Worm (Caenorhabditis elegans) whole organism, L1 larva: ENCODE results near the gene Y15E3A.3.

Experiments
- C04F5.9 ChIP-seq: sonication (generic microtip); optimal IDR thresholded peaks from 2 replicates; lab custom pipeline; 2016; ENCODE audit warnings: missing genetic modification characterization, missing compliant biosample characterization
- C16A3.4 ChIP-seq: fragments of 150-350 bp; optimal IDR thresholded peaks from 2 replicates; lab custom pipeline; 2014; ENCODE audit warnings: missing biosample characterization, missing genetic modification characterization
- alr-1 ChIP-seq: fragments of 200-800 bp; sonication (Bioruptor generic); optimal IDR thresholded peaks from 2 replicates; lab custom pipeline; 2018; ENCODE audit warnings: borderline replicate concordance, mild to moderate bottlenecking, missing genetic modification characterization, missing compliant biosample characterization
- aly-2 ChIP-seq: fragments of 150-350 bp; optimal IDR thresholded peaks from 2 replicates; lab custom pipeline; 2014; ENCODE audit warnings: missing biosample characterization, missing genetic modification characterization
- ama-1 ChIP-seq: fragments of 150-350 bp; optimal IDR thresholded peaks from 2 replicates; lab custom pipeline; 2014
- blmp-1 ChIP-seq: fragments of 150-350 bp; optimal IDR thresholded peaks from 2 replicates; lab custom pipeline; 2014; ENCODE audit warnings: missing biosample characterization, missing genetic modification characterization
- ceh-82 ChIP-seq, 3 experiments: fragments of 150-350 bp in 1 of 3; sonication (generic microtip) in 2 of 3; optimal IDR thresholded peaks; 2 replicates each; lab custom pipeline; 2014 to 2017; ENCODE audit warnings: missing biosample characterization in 3 of 3, missing genetic modification characterization in 3 of 3
- ceh-88 ChIP-seq: fragments of 200-800 bp; sonication (Bioruptor generic); IDR thresholded peaks from 2 replicates; pipeline ENCODE4 v1.3.6; 2022; ENCODE audit warnings: missing genetic modification characterization, missing compliant biosample characterization
- ceh-90 ChIP-seq: sonication (generic microtip); optimal IDR thresholded peaks from 2 replicates; lab custom pipeline; 2016; ENCODE audit warnings: missing genetic modification characterization, missing compliant biosample characterization
- dpl-1 ChIP-seq, 3 experiments: fragments of 150-350 bp in 2 of 3; sonication (generic microtip) in 1 of 3; optimal IDR thresholded peaks; 2 replicates each; lab custom pipeline; 2014 to 2017; ENCODE audit warnings: missing biosample characterization in 3 of 3, missing genetic modification characterization in 3 of 3, missing genetic modification reagents in 3 of 3
- efl-1 ChIP-seq, 4 experiments: fragments of 150-350 bp; optimal IDR thresholded peaks in 3 of 4; peaks in 1 of 4; 1 replicate in 1 of 4; 2 replicates in 3 of 4; lab custom pipeline; 2014; ENCODE audit warnings: missing biosample characterization in 2 of 4, missing genetic modification characterization in 2 of 4, missing genetic modification reagents in 2 of 4
- efl-3 ChIP-seq: fragments of 200-800 bp; sonication (Bioruptor generic); optimal IDR thresholded peaks from 2 replicates; lab custom pipeline; 2018; ENCODE audit warnings: mild to moderate bottlenecking, missing genetic modification characterization, missing compliant biosample characterization
- egl-13 ChIP-seq: sonication (generic microtip); optimal IDR thresholded peaks from 2 replicates; lab custom pipeline; 2016; ENCODE audit warnings: missing genotype, missing genetic modification reagents, missing genetic modification characterization, missing compliant biosample characterization
- fkh-8 ChIP-seq: sonication (generic microtip); optimal IDR thresholded peaks from 2 replicates; lab custom pipeline; 2016; ENCODE audit warnings: mild to moderate bottlenecking, missing genetic modification characterization, missing compliant biosample characterization
- fos-1 ChIP-seq: fragments of 150-350 bp; optimal IDR thresholded peaks from 2 replicates; lab custom pipeline; 2014; ENCODE audit warnings: missing biosample characterization, missing genetic modification characterization
- hpl-2 ChIP-seq: fragments of 150-350 bp; optimal IDR thresholded peaks from 2 replicates; lab custom pipeline; 2014; ENCODE audit warnings: missing biosample characterization, missing genetic modification reagents, missing genetic modification characterization
- irx-1 ChIP-seq: sonication (generic microtip); optimal IDR thresholded peaks from 2 replicates; lab custom pipeline; 2016; ENCODE audit warnings: missing genetic modification characterization, missing compliant biosample characterization
- jun-1 ChIP-seq: fragments of 150-350 bp; optimal IDR thresholded peaks from 2 replicates; lab custom pipeline; 2014; ENCODE audit warnings: missing biosample characterization, missing genetic modification reagents, missing genetic modification characterization
- lin-13 ChIP-seq: fragments of 150-350 bp; optimal IDR thresholded peaks from 2 replicates; lab custom pipeline; 2014; ENCODE audit warnings: missing biosample characterization, missing genetic modification reagents, missing genetic modification characterization
- lin-14 ChIP-seq: fragments of 200-800 bp; sonication (Bioruptor generic); optimal IDR thresholded peaks from 2 replicates; lab custom pipeline; 2018; ENCODE audit warnings: mild to moderate bottlenecking, missing genetic modification characterization, moderate library complexity, missing compliant biosample characterization
- lin-35 ChIP-seq, 2 experiments: fragments of 150-350 bp; optimal IDR thresholded peaks; 2 replicates each; lab custom pipeline; 2014; ENCODE audit warnings: missing biosample characterization in 2 of 2, missing genetic modification characterization in 2 of 2, missing genetic modification reagents in 2 of 2
- lsy-2 ChIP-seq, 2 experiments: fragments of 150-350 bp; optimal IDR thresholded peaks; 2 replicates each; lab custom pipeline; 2014; ENCODE audit warnings: missing biosample characterization in 2 of 2, missing genetic modification characterization in 2 of 2
- mab-9 ChIP-seq: fragments of 200-800 bp; sonication (Bioruptor generic); IDR thresholded peaks from 2 replicates; pipeline ENCODE4 v1.3.6; 2022; ENCODE audit warnings: missing genetic modification reagents, missing genetic modification characterization, missing compliant biosample characterization
- mdl-1 ChIP-seq, 2 experiments: fragments of 150-350 bp; optimal IDR thresholded peaks; 2 replicates each; lab custom pipeline; 2014 to 2017; ENCODE audit warnings: missing biosample characterization in 2 of 2, missing genetic modification characterization in 2 of 2, inconsistent platforms in 1 of 2
- mep-1 ChIP-seq: fragments of 150-350 bp; optimal IDR thresholded peaks from 2 replicates; lab custom pipeline; 2014; ENCODE audit warnings: missing biosample characterization, missing genetic modification characterization
- nhr-20 ChIP-seq: sonication (generic microtip); optimal IDR thresholded peaks from 2 replicates; lab custom pipeline; 2016; ENCODE audit warnings: mild to moderate bottlenecking, missing genetic modification characterization, missing compliant biosample characterization
- nhr-28 ChIP-seq: fragments of 150-350 bp; optimal IDR thresholded peaks from 2 replicates; lab custom pipeline; 2014; ENCODE audit warnings: missing biosample characterization, missing genetic modification characterization
- nhr-47 ChIP-seq: sonication (generic microtip); optimal IDR thresholded peaks from 2 replicates; lab custom pipeline; 2016; ENCODE audit warnings: mild to moderate bottlenecking, missing genetic modification characterization, moderate library complexity, missing compliant biosample characterization
- nhr-76 ChIP-seq: sonication (generic microtip); optimal IDR thresholded peaks from 2 replicates; lab custom pipeline; 2017; ENCODE audit warnings: missing biosample characterization, missing genetic modification characterization
- nhr-85 ChIP-seq: sonication (generic microtip); peaks from one replicate; lab custom pipeline; 2016; ENCODE audit warnings: missing genetic modification characterization, inconsistent platforms, missing compliant biosample characterization
- pag-3 ChIP-seq: sonication (generic microtip); optimal IDR thresholded peaks from 2 replicates; lab custom pipeline; 2017; ENCODE audit warnings: missing genetic modification characterization, mild to moderate bottlenecking, missing compliant biosample characterization, antibody characterized with exemption, borderline replicate concordance; ENCODE audit not compliant: insufficient read depth
- pax-3 ChIP-seq: fragments of 200-800 bp; sonication (Bioruptor generic); optimal IDR thresholded peaks from 2 replicates; lab custom pipeline; 2018; ENCODE audit warnings: mild to moderate bottlenecking, missing genetic modification characterization, moderate library complexity, missing compliant biosample characterization
- pqm-1 ChIP-seq: sonication (generic microtip); optimal IDR thresholded peaks from 3 replicates; lab custom pipeline; 2017; ENCODE audit warnings: missing biosample characterization, missing genetic modification characterization
- rnt-1 ChIP-seq: sonication (generic microtip); optimal IDR thresholded peaks from 2 replicates; lab custom pipeline; 2016; ENCODE audit warnings: mild to moderate bottlenecking, missing genetic modification characterization, moderate library complexity, missing compliant biosample characterization
- snpc-4 ChIP-seq: fragments of 150-350 bp; optimal IDR thresholded peaks from 2 replicates; lab custom pipeline; 2014; ENCODE audit warnings: missing biosample characterization, missing genetic modification characterization
- snu-23 ChIP-seq: sonication (generic microtip); optimal IDR thresholded peaks from 2 replicates; lab custom pipeline; 2016; ENCODE audit warnings: missing genetic modification characterization, missing compliant biosample characterization
- sptf-1 ChIP-seq: fragments of 150-350 bp; optimal IDR thresholded peaks from 2 replicates; lab custom pipeline; 2014; ENCODE audit warnings: missing biosample characterization, missing genetic modification characterization
- sup-37 ChIP-seq: fragments of 200-800 bp; sonication (Bioruptor generic); optimal IDR thresholded peaks from 2 replicates; lab custom pipeline; 2018; ENCODE audit warnings: mild to moderate bottlenecking, missing genetic modification characterization, missing compliant biosample characterization
- swsn-7 ChIP-seq: sonication (generic microtip); optimal IDR thresholded peaks from 2 replicates; lab custom pipeline; 2016; ENCODE audit warnings: missing genetic modification characterization, missing compliant biosample characterization
- tbx-2 ChIP-seq: sonication (generic microtip); optimal IDR thresholded peaks from 2 replicates; lab custom pipeline; 2016; ENCODE audit warnings: missing genetic modification characterization, missing compliant biosample characterization
- unc-86 ChIP-seq: sonication (generic microtip); optimal IDR thresholded peaks from 2 replicates; lab custom pipeline; 2016; ENCODE audit warnings: missing genetic modification characterization, missing compliant biosample characterization
- unc-98 ChIP-seq: fragments of 200-800 bp; sonication (Bioruptor generic); IDR thresholded peaks from 2 replicates; pipeline ENCODE4 v1.3.6; 2022; ENCODE audit warnings: missing genetic modification characterization, missing compliant biosample characterization
- vab-15 ChIP-seq: sonication (generic microtip); optimal IDR thresholded peaks from 2 replicates; lab custom pipeline; 2017; ENCODE audit warnings: missing genotype, mild to moderate bottlenecking, missing genetic modification characterization, missing compliant biosample characterization
- xbp-1 ChIP-seq: sonication (generic microtip); optimal IDR thresholded peaks from 2 replicates; lab custom pipeline; 2016; ENCODE audit warnings: missing genetic modification characterization, missing compliant biosample characterization
- ztf-11 ChIP-seq, 2 experiments: sonication (generic microtip); optimal IDR thresholded peaks; 2 replicates each; lab custom pipeline; 2016 to 2017; ENCODE audit warnings: missing genetic modification characterization in 2 of 2, missing biosample characterization in 1 of 2, missing compliant biosample characterization in 1 of 2

Y15E3A.3 gene

DNA sequence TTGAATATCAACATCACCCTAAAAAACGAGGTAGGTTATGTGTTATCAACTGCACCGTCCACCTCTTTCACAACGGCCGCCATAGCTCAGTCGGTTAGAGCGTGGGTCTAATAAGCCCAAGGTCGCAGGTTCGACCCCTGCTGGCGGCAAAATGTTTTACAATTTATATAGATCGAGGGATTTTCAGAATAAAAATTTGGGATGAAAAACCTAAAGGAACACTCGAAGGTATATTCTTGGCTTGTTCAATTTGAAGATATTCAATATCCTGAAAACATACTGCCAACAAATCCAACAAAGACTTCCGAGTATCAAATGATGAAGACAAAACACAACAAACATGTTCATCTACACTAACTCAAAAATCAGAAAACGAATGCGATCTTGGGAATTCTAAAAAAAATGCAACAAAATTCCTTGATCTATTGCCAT lies 28.2 kb downstream of the Y15E3A.3 start (continued):
- TF ChIP-seq ceh-90 (tag; lab: Kevin White, UChicago) (no peak), pqm-1 (tag; lab: Kevin White, UChicago) (no peak), dpl-1 (GFP tag; optimal IDR thresholded peaks at IDR 0.05; lab: Kevin White, UChicago) (no peak), nhr-28 (tag; lab: Kevin White, UChicago) (no peak), lin-14 (GFP tag; lab: Kevin White, UChicago) (peak; percentile 10), rnt-1 (tag; lab: Kevin White, UChicago) (peak; percentile 45), alr-1 (tag; lab: Kevin White, UChicago) (no peak)

DNA sequence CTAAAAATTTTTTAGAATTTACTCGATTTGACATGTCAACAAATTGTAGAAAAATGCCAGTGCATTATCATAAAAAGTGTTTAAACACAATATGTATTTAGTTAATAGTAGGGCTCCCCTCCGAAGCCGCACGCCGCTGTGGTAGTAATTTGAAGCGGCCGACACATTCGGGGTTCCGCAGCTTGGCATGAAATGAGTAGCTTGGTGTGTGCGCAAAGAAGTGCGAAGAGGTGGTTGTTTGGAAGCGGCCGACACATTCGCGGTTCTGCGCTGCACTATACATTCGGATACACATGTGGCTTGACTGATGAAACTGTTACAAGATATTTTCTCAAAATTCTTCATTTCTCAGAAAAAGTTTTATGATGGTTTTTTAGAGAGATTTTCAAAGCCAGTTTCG lies 40.1 kb downstream of the Y15E3A.3 start:
- TF ChIP-seq tbx-2 (tag; lab: Kevin White, UChicago) (no peak), unc-98 (GFP tag; lab: Robert Waterston, UW) (no peak), nhr-85 (tag; lab: Kevin White, UChicago) (peak; percentile 27), lsy-2 (tag; optimal IDR thresholded peaks at IDR 0.05; lab: Kevin White, UChicago) (no peak), mep-1 (tag; lab: Kevin White, UChicago) (no peak), snpc-4 (peak; percentile 86), sup-37 (GFP tag; lab: Kevin White, UChicago) (no peak)
- TF ChIP-seq, all 84 proteins: peak for 2

DNA sequence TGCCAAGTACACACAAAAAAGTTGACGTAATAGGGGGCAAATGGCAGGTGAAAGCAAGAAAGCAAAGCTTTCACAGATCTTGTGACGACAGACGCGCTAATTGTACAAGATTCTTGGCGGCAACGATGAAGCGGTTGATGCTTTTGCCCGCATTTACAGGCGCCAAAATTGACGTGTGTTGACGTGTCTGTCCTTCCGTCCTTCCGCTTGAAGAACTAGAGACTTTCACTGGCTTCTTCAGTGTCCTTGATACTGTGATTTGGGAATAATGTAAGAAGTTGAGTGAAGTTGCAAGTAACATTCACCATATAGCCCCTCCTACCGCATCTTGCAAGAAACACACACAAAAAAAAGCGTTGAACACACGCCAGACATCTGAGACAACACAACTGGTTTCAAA lies 41.9 kb downstream of the Y15E3A.3 start, which contains the start of gene jud-4:
jud-4 (plus strand) TSS at position 376 of the 400 bp plus-strand sequence.
- TF ChIP-seq blmp-1 (tag; lab: Kevin White, UChicago) (peak; percentile 49), nhr-76 (tag; lab: Kevin White, UChicago) (no peak), unc-86 (tag; lab: Kevin White, UChicago) (no peak), nhr-28 (tag; lab: Kevin White, UChicago) (no peak), lin-14 (GFP tag; lab: Kevin White, UChicago) (no peak)
- TF ChIP-seq, all 84 proteins: peak for 1

DNA sequence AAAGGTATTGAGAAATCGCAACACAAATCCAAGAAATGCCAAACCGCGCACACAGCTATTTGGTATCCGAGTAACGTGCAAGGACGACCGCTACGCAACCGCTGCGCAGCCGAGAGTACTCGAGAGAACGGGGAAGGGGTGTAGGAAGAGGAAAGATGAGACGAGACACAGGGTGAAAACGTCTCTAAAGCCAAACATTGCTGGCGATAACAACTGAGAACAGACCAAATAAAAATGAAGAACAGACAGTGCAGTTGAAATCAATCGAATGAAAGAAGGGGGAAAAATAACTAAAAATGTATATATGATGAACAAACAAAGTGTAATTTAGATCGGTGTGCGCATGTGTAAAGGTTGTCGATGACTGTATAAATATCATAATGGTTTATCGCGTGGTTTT lies 44.4 kb downstream of the Y15E3A.3 start:
- TF ChIP-seq pqm-1 (tag; lab: Kevin White, UChicago) (no peak), pag-3 (tag; lab: Kevin White, UChicago) (no peak), egl-13 (tag; lab: Kevin White, UChicago) (no peak), efl-3 (GFP tag; lab: Kevin White, UChicago) (no peak), fos-1 (tag; lab: Kevin White, UChicago) (no peak), sptf-1 (tag; lab: Kevin White, UChicago) (no peak), xbp-1 (peak; percentile 17), mdl-1 (tag; optimal IDR thresholded peaks at IDR 0.05; lab: Kevin White, UChicago) (peak in 1 of 2 experiments; percentile 53), ama-1 (lab: Kevin White, UChicago) (no peak), lin-35 (GFP tag; optimal IDR thresholded peaks at IDR 0.05; lab: Kevin White, UChicago) (peak; percentile 15 to 49), vab-15 (no peak), aly-2 (no peak), nhr-47 (peak; percentile 26), C04F5.9 (no peak), ztf-11 (tag; optimal IDR thresholded peaks at IDR 0.05; lab: Kevin White, UChicago) (no peak), swsn-7 (tag; lab: Kevin White, UChicago) (peak; percentile 17), lin-13 (GFP tag; lab: Kevin White, UChicago) (no peak), unc-86 (tag; lab: Kevin White, UChicago) (no peak), unc-98 (GFP tag; lab: Robert Waterston, UW) (no peak), nhr-20 (tag; lab: Kevin White, UChicago) (peak; percentile 42), blmp-1 (tag; lab: Kevin White, UChicago) (peak; percentile 83), irx-1 (no peak), C16A3.4 (tag; lab: Kevin White, UChicago) (peak; percentile 13), ceh-88 (GFP tag; lab: Robert Waterston, UW) (no peak), efl-1 (optimal IDR thresholded peaks at IDR 0.05; lab: Kevin White, UChicago) (peak in 1 of 2 experiments; percentile 8), efl-1 (GFP tag; optimal IDR thresholded peaks at IDR 0.05 in 1 of 2; lab: Kevin White, UChicago) (no peak), snu-23 (GFP tag; lab: Kevin White, UChicago) (peak; percentile 49), ceh-82 (tag; optimal IDR thresholded peaks at IDR 0.05; lab: Kevin White, UChicago) (peak in 1 of 3 experiments; percentile 47), fkh-8 (tag; lab: Kevin White, UChicago) (no peak), jun-1 (tag; lab: Kevin White, UChicago) (peak; percentile 8), hpl-2 (GFP tag; lab: Kevin White, UChicago) (no peak), mep-1 (tag; lab: Kevin White, UChicago) (peak; percentile 35), sup-37 (GFP tag; lab: Kevin White, UChicago) (no peak), pax-3 (no peak), mab-9 (GFP tag; lab: Robert Waterston, UW) (no peak)
